Worm (Caenorhabditis elegans) whole organism, L2 larva: ENCODE measurements around the gene cgr-1.

Experiments used
- R02D3.7 ChIP-seq: fragments of 150-350 bp; optimal IDR thresholded peaks from 2 replicates; lab custom pipeline; 2014; ENCODE audit warnings: missing biosample characterization, missing genetic modification characterization
- blmp-1 ChIP-seq: sonication (generic microtip); optimal IDR thresholded peaks from 2 replicates; lab custom pipeline; 2017; ENCODE audit warnings: missing genetic modification characterization, mild to moderate bottlenecking, missing compliant biosample characterization, antibody characterized with exemption, moderate library complexity; ENCODE audit not compliant: insufficient read depth
- lin-13 ChIP-seq: fragments of 150-350 bp; optimal IDR thresholded peaks from 2 replicates; lab custom pipeline; 2014; ENCODE audit warnings: missing biosample characterization, missing genetic modification reagents, missing genetic modification characterization
- mdl-1 ChIP-seq, 2 experiments: fragments of 150-350 bp in 1 of 2; sonication (generic microtip) in 1 of 2; optimal IDR thresholded peaks; 2 replicates each; lab custom pipeline; 2017; ENCODE audit warnings: missing biosample characterization in 2 of 2, missing genetic modification characterization in 2 of 2
- nhr-129 ChIP-seq: fragments of 150-350 bp; optimal IDR thresholded peaks from 2 replicates; lab custom pipeline; 2014; ENCODE audit warnings: missing biosample characterization, missing genetic modification characterization
- skn-1 ChIP-seq: sonication (generic microtip); optimal IDR thresholded peaks from 2 replicates; lab custom pipeline; 2017; ENCODE audit warnings: missing biosample characterization, missing genetic modification characterization
- sma-3 ChIP-seq: sonication (generic microtip); optimal IDR thresholded peaks from 2 replicates; lab custom pipeline; 2016; ENCODE audit warnings: missing genetic modification reagents, missing genetic modification characterization, missing compliant biosample characterization
- unc-62 ChIP-seq: fragments of 150-350 bp; optimal IDR thresholded peaks from 2 replicates; lab custom pipeline; 2014; ENCODE audit warnings: missing biosample characterization, missing genetic modification reagents, missing genetic modification characterization

ce11 chrX:3628016-3628415 lies 27.8 kb upstream of the cgr-1 start, which contains the start of gene vep-2:
- TF ChIP-seq skn-1 (tag; lab: Kevin White, UChicago) (no peak), nhr-129 (tag; lab: Kevin White, UChicago) (no peak), mdl-1 (tag; optimal IDR thresholded peaks at IDR 0.05; lab: Kevin White, UChicago) (no peak), lin-13 (GFP tag; lab: Kevin White, UChicago) (no peak), unc-62 (GFP tag; lab: Kevin White, UChicago) (no peak), blmp-1 (tag; lab: Kevin White, UChicago) (no peak), sma-3 (GFP tag; lab: Kevin White, UChicago) (no peak), R02D3.7 (tag; lab: Kevin White, UChicago) (no peak)
